Worm (Caenorhabditis elegans): ENCODE measurements around the gene asg-2.

The asg-2 gene

DNA sequence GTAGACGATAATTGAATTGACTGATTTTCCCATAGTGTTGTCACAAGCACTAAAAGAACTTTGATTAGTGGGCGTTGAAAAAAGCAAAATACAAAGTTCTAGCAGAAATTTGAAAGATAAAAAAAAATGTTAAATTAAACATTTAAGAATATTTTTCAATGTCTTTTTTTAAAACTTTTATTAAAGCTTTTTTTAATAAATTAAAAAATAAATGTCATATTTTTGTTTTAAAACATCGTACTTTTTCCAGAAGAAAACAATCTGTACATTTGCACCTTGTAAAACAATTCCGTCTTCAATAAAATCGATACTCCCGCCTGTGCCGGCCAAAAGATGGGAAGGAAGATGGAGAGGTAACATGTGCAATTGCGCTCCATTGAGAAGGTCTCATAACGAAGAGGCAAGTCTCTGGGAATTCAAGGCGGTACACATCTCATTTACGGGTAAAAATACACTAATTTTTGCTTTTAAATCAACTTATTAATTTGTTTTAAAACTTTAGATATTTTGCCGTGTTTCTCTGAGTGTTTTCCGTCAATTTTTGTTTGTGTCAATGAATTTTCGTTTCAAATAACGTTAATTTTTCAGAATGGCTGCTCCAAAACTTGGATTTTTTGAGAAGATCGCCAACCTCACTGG lies at the start of gene asg-2, which contains the start of gene glr-6:
TSS of gene asg-2 (plus strand) at position 589 of the 639 bp plus-strand sequence.
TSS of gene glr-6 (minus strand) at position 51 of the 639 bp plus-strand sequence.
- TF ChIP-seq F13H6.1 (tag; optimal IDR thresholded peaks at IDR 0.05) (no peak), tbx-7 (tag; optimal IDR thresholded peaks at IDR 0.05) (no peak), pha-2 (tag; optimal IDR thresholded peaks at IDR 0.05) (no peak), elt-4 (tag; optimal IDR thresholded peaks at IDR 0.05) (no peak), ref-2 (tag; optimal IDR thresholded peaks at IDR 0.05) (no peak), T23F11.4 (GFP tag; optimal IDR thresholded peaks at IDR 0.05) (no peak), ceh-2 (tag; optimal IDR thresholded peaks at IDR 0.05) (no peak), hlh-8 (tag; optimal IDR thresholded peaks at IDR 0.05) (no peak), K09A11.1 (tag; optimal IDR thresholded peaks at IDR 0.05; ENCODE audit: insufficient read depth) (no peak), unc-55 (GFP tag; optimal IDR thresholded peaks at IDR 0.05) (no peak), ceh-24 (tag; optimal IDR thresholded peaks at IDR 0.05) (no peak), unc-42 (tag; optimal IDR thresholded peaks at IDR 0.05) (peak; percentile 21), odd-2 (tag; optimal IDR thresholded peaks at IDR 0.05) (no peak), C38D4.7 (GFP tag; optimal IDR thresholded peaks at IDR 0.05) (no peak), tbx-2 (tag; optimal IDR thresholded peaks at IDR 0.05) (no peak), fax-1 (tag; optimal IDR thresholded peaks at IDR 0.05) (no peak), eyg-1 (tag; optimal IDR thresholded peaks at IDR 0.05) (no peak), madf-2 (tag; optimal IDR thresholded peaks at IDR 0.05) (no peak), rnt-1 (tag; optimal IDR thresholded peaks at IDR 0.05) (no peak), lim-6 (tag; optimal IDR thresholded peaks at IDR 0.05) (no peak), hlh-30 (tag; optimal IDR thresholded peaks at IDR 0.05; ENCODE audit: insufficient read depth) (no peak), lin-11 (tag; optimal IDR thresholded peaks at IDR 0.05) (no peak), ceh-22 (tag; optimal IDR thresholded peaks at IDR 0.05) (no peak), nfya-1 (tag; optimal IDR thresholded peaks at IDR 0.05) (peak; percentile 61), ztf-16 (tag; optimal IDR thresholded peaks at IDR 0.05) (no peak), ceh-6 (GFP tag; optimal IDR thresholded peaks at IDR 0.05) (no peak), syd-9 (tag; optimal IDR thresholded peaks at IDR 0.05) (no peak), ceh-31 (tag; optimal IDR thresholded peaks at IDR 0.05) (peak; percentile 50), ama-1 (optimal IDR thresholded peaks at IDR 0.05) (no peak), ceh-9 (tag; optimal IDR thresholded peaks at IDR 0.05) (no peak), ceh-48 (tag; optimal IDR thresholded peaks at IDR 0.05) (peak; percentile 76), ttx-3 (tag; optimal IDR thresholded peaks at IDR 0.05) (no peak), unc-3 (GFP tag; conservative IDR thresholded peaks at IDR 0.05) (no peak), unc-3 (tag; optimal IDR thresholded peaks at IDR 0.05) (no peak), pros-1 (tag; optimal IDR thresholded peaks at IDR 0.05) (no peak), mec-3 (tag; optimal IDR thresholded peaks at IDR 0.05; ENCODE audit: borderline replicate concordance) (no peak), ahr-1 (tag; optimal IDR thresholded peaks at IDR 0.05) (no peak), che-1 (tag; optimal IDR thresholded peaks at IDR 0.05) (no peak), hlh-6 (tag; optimal IDR thresholded peaks at IDR 0.05) (no peak), nhr-11 (tag; optimal IDR thresholded peaks at IDR 0.05) (no peak), hlh-13 (GFP tag; optimal IDR thresholded peaks at IDR 0.05) (no peak), ceh-45 (GFP tag; IDR thresholded peaks at IDR 0.05) (no peak), pax-1 (tag; optimal IDR thresholded peaks at IDR 0.05) (no peak), elt-2 (tag; optimal IDR thresholded peaks at IDR 0.05) (peak; percentile 3), pqm-1 (tag; optimal IDR thresholded peaks at IDR 0.05) (no peak), ceh-19 (GFP tag; optimal IDR thresholded peaks at IDR 0.05) (no peak), hlh-15 (tag; optimal IDR thresholded peaks at IDR 0.05) (no peak), gmeb-2 (tag; optimal IDR thresholded peaks at IDR 0.05) (no peak), dmd-4 (tag; optimal IDR thresholded peaks at IDR 0.05; ENCODE audit: borderline replicate concordance) (no peak), Y22D7AL.16 (tag; optimal IDR thresholded peaks at IDR 0.05) (no peak), pha-4 (tag; optimal IDR thresholded peaks at IDR 0.05) (no peak), nhr-232 (tag; optimal IDR thresholded peaks at IDR 0.05) (no peak), sox-4 (tag; optimal IDR thresholded peaks at IDR 0.05) (no peak), fkh-6 (tag; optimal IDR thresholded peaks at IDR 0.05) (no peak)

Measured in whole organism, late embryonic.